Worm (Caenorhabditis elegans) whole organism, L2 larva: Measurements from ENCODE around the gene srp-3.

ENCODE experiments used
- ZK546.5 ChIP-seq: sonication (generic microtip); optimal IDR thresholded peaks from 2 replicates; lab custom pipeline; 2017; ENCODE audit warnings: missing biosample characterization, missing genetic modification characterization
- aly-2 ChIP-seq: fragments of 150-350 bp; optimal IDR thresholded peaks from 2 replicates; lab custom pipeline; 2014; ENCODE audit warnings: missing biosample characterization, missing genetic modification characterization
- ama-1 ChIP-seq: fragments of 150-350 bp; optimal IDR thresholded peaks from 2 replicates; lab custom pipeline; 2018; ENCODE audit warnings: inconsistent platforms
- dmd-4 ChIP-seq: sonication (generic microtip); optimal IDR thresholded peaks from 2 replicates; lab custom pipeline; 2017; ENCODE audit warnings: missing biosample characterization, missing genetic modification characterization
- elt-1 ChIP-seq: fragments of 150-350 bp; optimal IDR thresholded peaks from 2 replicates; lab custom pipeline; 2014; ENCODE audit warnings: missing biosample characterization, missing genetic modification characterization
- lin-13 ChIP-seq: fragments of 150-350 bp; optimal IDR thresholded peaks from 2 replicates; lab custom pipeline; 2014; ENCODE audit warnings: missing biosample characterization, missing genetic modification reagents, missing genetic modification characterization
- lin-39 ChIP-seq: fragments of 150-350 bp; optimal IDR thresholded peaks from 2 replicates; lab custom pipeline; 2014; ENCODE audit warnings: missing biosample characterization, missing genetic modification reagents, missing genetic modification characterization
- mdl-1 ChIP-seq, 2 experiments: fragments of 150-350 bp in 1 of 2; sonication (generic microtip) in 1 of 2; optimal IDR thresholded peaks; 2 replicates each; lab custom pipeline; 2017; ENCODE audit warnings: missing biosample characterization in 2 of 2, missing genetic modification characterization in 2 of 2
- nhr-12 ChIP-seq: fragments of 150-350 bp; optimal IDR thresholded peaks from 2 replicates; lab custom pipeline; 2014; ENCODE audit warnings: missing biosample characterization, missing genetic modification characterization
- nhr-6 ChIP-seq: fragments of 150-350 bp; optimal IDR thresholded peaks from 2 replicates; lab custom pipeline; 2014; ENCODE audit warnings: missing biosample characterization, missing genetic modification characterization
- skn-1 ChIP-seq: sonication (generic microtip); optimal IDR thresholded peaks from 2 replicates; lab custom pipeline; 2017; ENCODE audit warnings: missing biosample characterization, missing genetic modification characterization
- ztf-4 ChIP-seq: fragments of 150-350 bp; optimal IDR thresholded peaks from 2 replicates; lab custom pipeline; 2014; ENCODE audit warnings: missing biosample characterization, missing genetic modification characterization

- TF ChIP-seq nhr-6 (tag; lab: Kevin White, UChicago) (no peak), skn-1 (tag; lab: Kevin White, UChicago) (no peak), lin-39 (tag; lab: Kevin White, UChicago) (no peak), aly-2 (tag; lab: Kevin White, UChicago) (no peak), mdl-1 (tag; optimal IDR thresholded peaks at IDR 0.05; lab: Kevin White, UChicago) (no peak), ZK546.5 (tag; lab: Kevin White, UChicago) (no peak), ztf-4 (no peak), elt-1 (tag; lab: Kevin White, UChicago) (no peak), ama-1 (lab: Kevin White, UChicago) (no peak), lin-13 (GFP tag; lab: Kevin White, UChicago) (no peak), dmd-4 (tag; lab: Kevin White, UChicago) (no peak), nhr-12 (tag; lab: Kevin White, UChicago) (no peak)
These were observed at the start of gene srp-3 for ce11 chrV:1908542-1908941.
